Worm (Caenorhabditis elegans): ENCODE data around the gene nhr-37.

nhr-37 gene

ce11 chrV:6657532-6658259 lies 35.7 kb downstream of the nhr-37 start (continued):
- peak; percentile 22 for TF ChIP-seq nhr-28 (tag; optimal IDR thresholded peaks at IDR 0.05)
- TF ChIP-seq lin-29 (GFP tag; IDR thresholded peaks at IDR 0.05), result no peak
- TF ChIP-seq T20F7.1 (GFP tag; optimal IDR thresholded peaks at IDR 0.05), result peak; percentile 22
- TF ChIP-seq Y5F2A.4 (GFP tag; optimal IDR thresholded peaks at IDR 0.05), result no peak
- no peak for TF ChIP-seq arid-1 (GFP tag; conservative IDR thresholded peaks at IDR 0.05)
- no peak for TF ChIP-seq tag-97 (GFP tag; IDR thresholded peaks at IDR 0.05)
- no peak for TF ChIP-seq zip-2 (tag; optimal IDR thresholded peaks at IDR 0.05)
- TF ChIP-seq duxl-1 (tag; optimal IDR thresholded peaks at IDR 0.05; ENCODE audit: poor library complexity), result no peak
- TF ChIP-seq aly-2 (tag; optimal IDR thresholded peaks at IDR 0.05), result no peak
- no peak for TF ChIP-seq nhr-6 (tag; optimal IDR thresholded peaks at IDR 0.05)
- no peak for TF ChIP-seq nhr-42 (GFP tag; IDR thresholded peaks at IDR 0.05)
- TF ChIP-seq T26A8.4 (GFP tag; IDR thresholded peaks at IDR 0.05), result no peak
- TF ChIP-seq madf-5 (GFP tag; IDR thresholded peaks at IDR 0.05), result no peak
- TF ChIP-seq rbr-2 (tag; optimal IDR thresholded peaks at IDR 0.05), result no peak
- TF ChIP-seq D1046.2 (GFP tag; IDR thresholded peaks at IDR 0.05), result no peak
- TF ChIP-seq dmd-6 (GFP tag; IDR thresholded peaks at IDR 0.05), result no peak
- no peak for TF ChIP-seq ces-1 (GFP tag; optimal IDR thresholded peaks at IDR 0.05)
- no peak for TF ChIP-seq daf-19 (GFP tag; conservative IDR thresholded peaks at IDR 0.05)
- no peak for TF ChIP-seq Y75B8A.6 (GFP tag; IDR thresholded peaks at IDR 0.05)
- TF ChIP-seq nhr-76 (tag; optimal IDR thresholded peaks at IDR 0.05), result no peak
- TF ChIP-seq tra-1 (GFP tag; IDR thresholded peaks at IDR 0.05), result 0 out of 2 replicates have a peak, but pooled peaks have one; percentile 40
- TF ChIP-seq egl-27 (tag; optimal IDR thresholded peaks at IDR 0.05), result no peak
- TF ChIP-seq spr-1 (tag; optimal IDR thresholded peaks at IDR 0.05), result no peak
- TF ChIP-seq mep-1 (tag; optimal IDR thresholded peaks at IDR 0.05), result no peak
- no peak for TF ChIP-seq egl-43 (GFP tag; IDR thresholded peaks at IDR 0.05)
- TF ChIP-seq unc-39 (tag; optimal IDR thresholded peaks at IDR 0.05), result no peak
- peak in 1 of 2 experiments; percentile 31 for TF ChIP-seq unc-62 (GFP tag; optimal IDR thresholded peaks at IDR 0.05 in 1 of 2)
- no peak for TF ChIP-seq unc-62 (tag; optimal IDR thresholded peaks at IDR 0.05)
- TF ChIP-seq snpc-4 (tag; optimal IDR thresholded peaks at IDR 0.05), result peak; percentile 40
- TF ChIP-seq ceh-62 (tag; optimal IDR thresholded peaks at IDR 0.05), result no peak
- no peak for TF ChIP-seq dmd-8 (GFP tag; IDR thresholded peaks at IDR 0.05)
- 0 out of 2 replicates have a peak, but pooled peaks have one; percentile 11 for TF ChIP-seq Y48G9A.11 (GFP tag; IDR thresholded peaks at IDR 0.05)
- TF ChIP-seq ZK337.2 (GFP tag; IDR thresholded peaks at IDR 0.05), result no peak
- no peak for TF ChIP-seq nhr-41 (GFP tag; IDR thresholded peaks at IDR 0.05)
- TF ChIP-seq skn-1 (tag; optimal IDR thresholded peaks at IDR 0.05), result no peak
- no peak for TF ChIP-seq daf-12 (tag; optimal IDR thresholded peaks at IDR 0.05)
- no peak for TF ChIP-seq set-16 (GFP tag; IDR thresholded peaks at IDR 0.05)
- no peak for TF ChIP-seq ZK546.5 (tag; optimal IDR thresholded peaks at IDR 0.05)
- no peak for TF ChIP-seq daf-8 (GFP tag; IDR thresholded peaks at IDR 0.05)
- TF ChIP-seq nhr-11 (tag; optimal IDR thresholded peaks at IDR 0.05), result no peak
- no peak for TF ChIP-seq R02D3.7 (tag; optimal IDR thresholded peaks at IDR 0.05)
- TF ChIP-seq ceh-82 (tag; optimal IDR thresholded peaks at IDR 0.05), result no peak
- no peak for TF ChIP-seq spr-3 (GFP tag; optimal IDR thresholded peaks at IDR 0.05)
- no peak for TF ChIP-seq mxl-3 (GFP tag; optimal IDR thresholded peaks at IDR 0.05)

All from whole organism, L4 larva.